Fruit fly (Drosophila melanogaster) whole organism, prepupa: Measurements from ENCODE around the gene Cyp309a1.

Experiments
- CG10631 ChIP-seq: fragments of 200-800 bp; sonication (Bioruptor generic); optimal IDR thresholded peaks from 2 replicates; lab custom pipeline; 2016; ENCODE audit warnings: missing biosample characterization, missing genetic modification characterization
- CG10669 ChIP-seq: fragments of 200-800 bp; sonication (Bioruptor generic); optimal IDR thresholded peaks from 3 replicates; lab custom pipeline; 2018; ENCODE audit warnings: missing biosample characterization, mild to moderate bottlenecking, missing genetic modification characterization, moderate library complexity
- CG11294 ChIP-seq: fragments of 200-800 bp; sonication (Bioruptor generic); IDR thresholded peaks from 2 replicates; pipeline ENCODE4 v1.3.6; 2022; ENCODE audit warnings: missing biosample characterization, missing genetic modification characterization
- CG11902 ChIP-seq: fragments of 200-800 bp; sonication (Bioruptor generic); optimal IDR thresholded peaks from 3 replicates; lab custom pipeline; 2016; ENCODE audit warnings: missing biosample characterization, missing genetic modification characterization
- CG15336 ChIP-seq: fragments of 200-800 bp; sonication (Bioruptor generic); IDR thresholded peaks from 2 replicates; pipeline ENCODE4 v1.3.6; 2022; ENCODE audit warnings: missing biosample characterization, missing genetic modification characterization
- CG3032 ChIP-seq: fragments of 200-800 bp; optimal IDR thresholded peaks from 2 replicates; lab custom pipeline; 2019; ENCODE audit warnings: missing biosample characterization, mild to moderate bottlenecking, missing genetic modification characterization, moderate library complexity
- CG32006 ChIP-seq: fragments of 200-800 bp; sonication (Bioruptor generic); optimal IDR thresholded peaks from 3 replicates; lab custom pipeline; 2017; ENCODE audit warnings: missing biosample characterization, mild to moderate bottlenecking, missing genetic modification characterization
- CG34406 ChIP-seq: fragments of 200-800 bp; sonication (Bioruptor generic); optimal IDR thresholded peaks from 3 replicates; lab custom pipeline; 2016; ENCODE audit warnings: missing biosample characterization, missing genetic modification characterization
- CG3919 ChIP-seq: fragments of 200-800 bp; sonication (Bioruptor generic); optimal IDR thresholded peaks from 3 replicates; lab custom pipeline; 2016; ENCODE audit warnings: missing biosample characterization, missing genetic modification characterization
- CG4318 ChIP-seq: fragments of 200-800 bp; sonication (Bioruptor generic); optimal IDR thresholded peaks from 3 replicates; lab custom pipeline; 2017; ENCODE audit warnings: missing biosample characterization, mild to moderate bottlenecking, missing genetic modification characterization
- CG6163 ChIP-seq: fragments of 200-800 bp; sonication (Bioruptor generic); IDR thresholded peaks from 3 replicates; pipeline ENCODE4 v1.3.6; 2022; ENCODE audit warnings: missing biosample characterization, missing genetic modification characterization
- CG6276 ChIP-seq: fragments of 200-800 bp; sonication (Bioruptor generic); optimal IDR thresholded peaks from 2 replicates; lab custom pipeline; 2017; ENCODE audit warnings: missing biosample characterization, mild to moderate bottlenecking, missing genetic modification characterization
- CG6792 ChIP-seq: fragments of 200-800 bp; sonication (Bioruptor generic); optimal IDR thresholded peaks from 3 replicates; lab custom pipeline; 2016; ENCODE audit warnings: missing biosample characterization, missing genetic modification characterization
- CG6808 ChIP-seq: fragments of 200-800 bp; sonication (Bioruptor generic); optimal IDR thresholded peaks from 3 replicates; lab custom pipeline; 2017; ENCODE audit warnings: missing biosample characterization, missing genetic modification characterization, mild to moderate bottlenecking, moderate library complexity, missing genetic modification reagents
- CG6854 ChIP-seq: fragments of 200-800 bp; sonication (Bioruptor generic); optimal IDR thresholded peaks from 2 replicates; lab custom pipeline; 2017; ENCODE audit warnings: missing biosample characterization, mild to moderate bottlenecking, missing genetic modification characterization
- CG7368 ChIP-seq: fragments of 200-800 bp; sonication (Bioruptor generic); optimal IDR thresholded peaks from 3 replicates; lab custom pipeline; 2016; ENCODE audit warnings: missing biosample characterization, missing genetic modification characterization
- CG8319 ChIP-seq: fragments of 200-800 bp; sonication (Bioruptor generic); optimal IDR thresholded peaks from 3 replicates; lab custom pipeline; 2016; ENCODE audit warnings: missing biosample characterization, missing genetic modification characterization
- CG9139 ChIP-seq: fragments of 200-800 bp; sonication (Bioruptor generic); optimal IDR thresholded peaks from 3 replicates; lab custom pipeline; 2017; ENCODE audit warnings: missing biosample characterization, mild to moderate bottlenecking, missing genetic modification characterization
- Eip75B ChIP-seq: fragments of 200-800 bp; sonication (Bioruptor generic); optimal IDR thresholded peaks from 3 replicates; lab custom pipeline; 2016; ENCODE audit warnings: missing biosample characterization, missing genetic modification characterization
- Eip78C ChIP-seq: fragments of 200-800 bp; sonication (Bioruptor generic); peaks from one replicate; lab custom pipeline; 2016; ENCODE audit warnings: missing biosample characterization, missing genetic modification characterization
- Ets21C ChIP-seq: fragments of 200-800 bp; sonication (Bioruptor generic); optimal IDR thresholded peaks from 3 replicates; lab custom pipeline; 2016; ENCODE audit warnings: missing biosample characterization, missing genetic modification characterization
- Ets96B ChIP-seq: fragments of 200-800 bp; optimal IDR thresholded peaks from 2 replicates; lab custom pipeline; 2019; ENCODE audit warnings: missing biosample characterization, mild to moderate bottlenecking, missing genetic modification characterization, moderate library complexity
- Gug ChIP-seq: fragments of 200-800 bp; sonication (Bioruptor generic); IDR thresholded peaks from 2 replicates; pipeline ENCODE4 v1.3.6; 2022; ENCODE audit warnings: missing biosample characterization, missing genetic modification characterization
- Hr39 ChIP-seq: fragments of 200-800 bp; sonication (Bioruptor generic); optimal IDR thresholded peaks from 2 replicates; lab custom pipeline; 2016; ENCODE audit warnings: missing biosample characterization, missing genetic modification characterization
- Smox ChIP-seq: fragments of 200-800 bp; sonication (Bioruptor generic); optimal IDR thresholded peaks from 3 replicates; lab custom pipeline; 2016; ENCODE audit warnings: missing biosample characterization, missing genetic modification characterization
- Sox102F ChIP-seq: fragments of 200-800 bp; sonication (Bioruptor generic); optimal IDR thresholded peaks from 2 replicates; lab custom pipeline; 2016; ENCODE audit warnings: missing biosample characterization, mild to moderate bottlenecking, missing genetic modification characterization
- Sox14 ChIP-seq: fragments of 200-800 bp; sonication (Bioruptor generic); optimal IDR thresholded peaks from 3 replicates; lab custom pipeline; 2016; ENCODE audit warnings: missing biosample characterization, missing genetic modification characterization
- cyc ChIP-seq: fragments of 200-800 bp; sonication (Bioruptor generic); optimal IDR thresholded peaks from 3 replicates; lab custom pipeline; 2016; ENCODE audit warnings: missing biosample characterization, missing genetic modification characterization
- dac ChIP-seq: fragments of 200-800 bp; sonication (Bioruptor generic); optimal IDR thresholded peaks from 2 replicates; lab custom pipeline; 2017; ENCODE audit warnings: missing biosample characterization, mild to moderate bottlenecking, missing genetic modification characterization
- dsx ChIP-seq: fragments of 200-800 bp; optimal IDR thresholded peaks from 3 replicates; lab custom pipeline; 2019; ENCODE audit warnings: missing biosample characterization, mild to moderate bottlenecking, missing genetic modification characterization, moderate library complexity; ENCODE audit not compliant: poor library complexity, severe bottlenecking
- esn ChIP-seq: fragments of 200-800 bp; sonication (Bioruptor generic); optimal IDR thresholded peaks from 2 replicates; lab custom pipeline; 2016; ENCODE audit warnings: missing biosample characterization, mild to moderate bottlenecking, missing genetic modification characterization, moderate library complexity
- fd59A ChIP-seq: fragments of 200-800 bp; sonication (Bioruptor generic); optimal IDR thresholded peaks from 2 replicates; lab custom pipeline; 2017; ENCODE audit warnings: missing biosample characterization, mild to moderate bottlenecking, missing genetic modification characterization, missing genetic modification reagents
- lz ChIP-seq: fragments of 200-800 bp; sonication (Bioruptor generic); optimal IDR thresholded peaks from 3 replicates; lab custom pipeline; 2016; ENCODE audit warnings: missing biosample characterization, missing genetic modification characterization
- salr ChIP-seq, 2 experiments: fragments of 200-800 bp; sonication (Bioruptor generic); optimal IDR thresholded peaks; 3 replicates each; lab custom pipeline; 2016 to 2018; ENCODE audit warnings: missing biosample characterization in 2 of 2, missing genetic modification characterization in 2 of 2, mild to moderate bottlenecking in 1 of 2
- spab ChIP-seq: fragments of 200-800 bp; sonication (Bioruptor generic); optimal IDR thresholded peaks from 2 replicates; lab custom pipeline; 2017; ENCODE audit warnings: missing biosample characterization, mild to moderate bottlenecking, missing genetic modification characterization, missing genetic modification reagents
- svp ChIP-seq: fragments of 200-800 bp; sonication (Bioruptor generic); peaks from one replicate; lab custom pipeline; 2016; ENCODE audit warnings: missing biosample characterization, missing genetic modification characterization

The Cyp309a1 gene

dm6 chr2L:2577361-2577737, 12.7 kb upstream of the Cyp309a1 start, which contains the start of gene Elba2:
TSS of gene Elba2 (plus strand) at chr2L:2577687.
- TF ChIP-seq CG6276 (GFP tag; lab: Kevin White, UChicago) (no peak), Sox102F (GFP tag; lab: Kevin White, UChicago) (no peak), Eip75B (GFP tag; lab: Kevin White, UChicago) (no peak), Ets21C (GFP tag; lab: Kevin White, UChicago) (no peak), CG3032 (tag; lab: Kevin White, UChicago) (no peak), CG6808 (GFP tag; lab: Kevin White, UChicago) (no peak), CG6163 (GFP tag; lab: Robert Waterston, UW) (no peak), Smox (GFP tag; lab: Kevin White, UChicago) (no peak)

DNA sequence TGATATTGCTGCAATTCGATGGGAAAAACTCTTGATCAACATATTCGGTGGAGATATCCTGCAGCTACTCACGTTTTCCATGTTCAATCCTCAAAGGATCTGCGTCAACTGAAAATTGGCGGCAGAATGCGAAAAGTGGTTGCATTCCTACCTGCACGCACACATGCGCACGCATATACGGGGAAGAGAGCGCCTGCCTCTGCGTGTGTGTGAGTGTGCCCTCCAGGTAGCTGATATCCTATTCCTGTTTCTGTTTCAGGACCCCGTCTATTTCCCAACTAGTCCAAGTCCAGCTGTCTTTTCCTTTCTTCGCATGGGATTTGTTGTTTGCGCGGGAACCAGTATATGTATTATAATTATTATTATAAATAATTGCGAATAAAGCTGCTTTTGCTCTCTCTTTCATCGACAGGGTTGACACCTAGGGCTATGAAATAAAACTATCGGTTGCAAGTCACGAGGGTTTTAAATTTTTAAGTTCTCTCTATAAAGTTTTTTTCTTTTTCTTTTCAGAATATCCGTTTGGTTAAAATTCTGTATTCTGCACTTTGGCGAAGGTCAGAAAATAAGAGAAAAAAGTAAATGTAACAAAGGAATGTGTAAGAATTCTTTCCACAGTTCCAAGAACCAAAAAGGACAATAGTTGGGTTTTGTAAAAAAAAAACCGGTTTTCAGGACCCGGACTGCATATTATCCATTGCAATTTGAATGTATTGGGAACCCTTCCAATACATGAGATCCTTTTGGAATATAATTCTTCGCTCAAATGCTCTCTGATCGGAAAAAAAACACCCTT, 12.1 kb upstream of the Cyp309a1 start, which contains the start of gene insv:
TSS of gene insv (minus strand) at position 433 of the 796 bp plus-strand sequence.
- TF ChIP-seq Ets21C (GFP tag; lab: Kevin White, UChicago) (no peak), lz (no peak), CG3032 (tag; lab: Kevin White, UChicago) (no peak), cyc (GFP tag; lab: Kevin White, UChicago) (no peak), Sox14 (GFP tag; lab: Kevin White, UChicago) (peak; percentile 4), CG9139 (GFP tag; lab: Kevin White, UChicago) (no peak), CG11294 (GFP tag; lab: Robert Waterston, UW) (no peak), CG10669 (no peak), esn (GFP tag; lab: Kevin White, UChicago) (peak; percentile 20), CG10631 (no peak), Hr39 (GFP tag; lab: Kevin White, UChicago) (peak; percentile 17), svp (no peak), dac (GFP tag; lab: Kevin White, UChicago) (no peak), CG32006 (GFP tag; lab: Kevin White, UChicago) (no peak), Ets96B (tag; lab: Kevin White, UChicago) (no peak), CG6808 (GFP tag; lab: Kevin White, UChicago) (no peak), CG6854 (no peak), CG6792 (GFP tag; lab: Kevin White, UChicago) (no peak), Gug (GFP tag; lab: Robert Waterston, UW) (no peak)

- TF ChIP-seq Sox14 (GFP tag; lab: Kevin White, UChicago) = no peak
- peak; percentile 8 for TF ChIP-seq CG8319 (GFP tag; lab: Kevin White, UChicago)
Measured at dm6 chr2L:2574717-2575273, 10.2 kb upstream of the Cyp309a1 start, which contains the start of the genes Rad1 and Sws1. TSS of gene Rad1 (minus strand) at chr2L:2575052. TSS of gene Sws1 (minus strand) at chr2L:2575052.

dm6 chr2L:2572937-2573336, 8.3 kb upstream of the Cyp309a1 start, which contains the start of gene Cyp309a2:
TSS of gene Cyp309a2 (minus strand) at chr2L:2573037.
- TF ChIP-seq Eip78C (GFP tag; lab: Kevin White, UChicago) = peak; percentile 31
- TF ChIP-seq salr (GFP tag; optimal IDR thresholded peaks at IDR 0.05; lab: Kevin White, UChicago) = no peak

DNA sequence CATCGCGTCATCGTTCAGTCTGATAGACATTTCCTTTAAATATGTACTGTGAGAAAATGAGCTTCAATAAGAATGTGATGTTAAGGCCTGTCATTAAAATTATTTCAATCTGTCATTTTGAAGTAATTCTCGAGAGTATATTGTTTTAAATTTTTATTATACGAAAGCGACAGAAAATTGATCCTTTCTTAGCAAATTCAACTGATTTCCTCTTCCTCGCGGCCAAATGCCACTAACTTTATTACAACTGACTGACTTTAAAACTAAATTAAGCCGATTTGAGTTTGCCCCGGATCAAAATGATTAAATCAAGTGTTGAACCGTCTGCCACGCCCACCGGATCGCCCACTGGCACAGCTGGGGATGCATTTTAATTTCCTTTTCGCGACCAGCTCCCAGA, 11.9 kb downstream of the Cyp309a1 start, which contains the start of gene CG3515:
TSS of gene CG3515 (minus strand) at position 101 of the 400 bp plus-strand sequence.
- TF ChIP-seq CG4318 (GFP tag; lab: Kevin White, UChicago) (no peak), CG3032 (tag; lab: Kevin White, UChicago) (no peak), CG7368 (GFP tag; lab: Kevin White, UChicago) (no peak), dac (GFP tag; lab: Kevin White, UChicago) (no peak), CG3919 (GFP tag; lab: Kevin White, UChicago) (no peak), CG34406 (GFP tag; lab: Kevin White, UChicago) (no peak), esn (GFP tag; lab: Kevin White, UChicago) (no peak), CG15336 (no peak), dsx (no peak), CG6808 (GFP tag; lab: Kevin White, UChicago) (no peak), Eip75B (GFP tag; lab: Kevin White, UChicago) (no peak), spab (GFP tag; lab: Kevin White, UChicago) (no peak), Hr39 (GFP tag; lab: Kevin White, UChicago) (no peak), CG11902 (GFP tag; lab: Kevin White, UChicago) (no peak), salr (GFP tag; optimal IDR thresholded peaks at IDR 0.05; lab: Kevin White, UChicago) (no peak), CG6854 (no peak), fd59A (GFP tag; lab: Kevin White, UChicago) (no peak), CG11294 (GFP tag; lab: Robert Waterston, UW) (no peak), CG6276 (GFP tag; lab: Kevin White, UChicago) (no peak)
